Worm (Caenorhabditis elegans) whole organism, young adult: ENCODE measurements around the gene F57C7.4.

Source experiments
- B0336.3 ChIP-seq: fragments of 200-800 bp; sonication (Bioruptor generic); IDR thresholded peaks from 2 replicates; pipeline ENCODE4 v1.3.6; 2022; ENCODE audit warnings: missing genetic modification characterization, missing compliant biosample characterization
- C06A6.2 ChIP-seq: fragments of 200-800 bp; sonication (Bioruptor generic); conservative IDR thresholded peaks from 2 replicates; pipeline ENCODE4 v1.3.6; 2022; ENCODE audit warnings: missing genetic modification characterization, missing compliant biosample characterization
- C17E4.6 ChIP-seq: fragments of 200-800 bp; sonication (Bioruptor generic); IDR thresholded peaks from 2 replicates; pipeline ENCODE4 v1.3.6; 2022; ENCODE audit warnings: missing genetic modification reagents, missing genetic modification characterization, missing compliant biosample characterization
- F22D6.2 ChIP-seq: sonication (generic microtip); optimal IDR thresholded peaks from 2 replicates; lab custom pipeline; 2016; ENCODE audit warnings: mild to moderate bottlenecking, missing genetic modification characterization, missing compliant biosample characterization
- F33H1.4 ChIP-seq: fragments of 200-800 bp; sonication (Bioruptor generic); IDR thresholded peaks from 2 replicates; pipeline ENCODE4 v1.3.6; 2022; ENCODE audit warnings: missing genetic modification reagents, missing genetic modification characterization, missing compliant biosample characterization
- F37B4.10 ChIP-seq: fragments of 200-800 bp; sonication (Bioruptor generic); IDR thresholded peaks from 2 replicates; pipeline ENCODE4 v1.3.6; 2022; ENCODE audit warnings: missing genetic modification characterization, missing compliant biosample characterization
- F55B11.4 ChIP-seq: sonication (generic microtip); optimal IDR thresholded peaks from 2 replicates; lab custom pipeline; 2016; ENCODE audit warnings: missing compliant biosample characterization, missing genetic modification characterization, borderline replicate concordance; ENCODE audit not compliant: insufficient read depth
- F57C9.4 ChIP-seq: sonication (generic microtip); optimal IDR thresholded peaks from 2 replicates; lab custom pipeline; 2017; ENCODE audit warnings: mild to moderate bottlenecking, missing genetic modification characterization, missing compliant biosample characterization
- K11D2.4 ChIP-seq: fragments of 200-800 bp; sonication (Bioruptor generic); IDR thresholded peaks from 2 replicates; pipeline ENCODE4 v1.3.6; 2022; ENCODE audit warnings: missing genetic modification reagents, missing genetic modification characterization, missing compliant biosample characterization
- Y56A3A.18 ChIP-seq: fragments of 200-800 bp; sonication (Bioruptor generic); IDR thresholded peaks from 2 replicates; pipeline ENCODE4 v1.3.6; 2022; ENCODE audit warnings: missing genetic modification reagents, missing genetic modification characterization, missing compliant biosample characterization
- Y79H2A.3 ChIP-seq: fragments of 200-800 bp; sonication (Bioruptor generic); conservative IDR thresholded peaks from 2 replicates; pipeline ENCODE4 v1.3.6; 2022; ENCODE audit warnings: missing genetic modification reagents, missing genetic modification characterization, missing compliant biosample characterization
- akir-1 ChIP-seq: fragments of 200-800 bp; sonication (Bioruptor generic); optimal IDR thresholded peaks from 2 replicates; lab custom pipeline; 2018; ENCODE audit warnings: mild to moderate bottlenecking, missing genetic modification characterization, moderate library complexity, missing compliant biosample characterization
- aptf-3 ChIP-seq: fragments of 200-800 bp; sonication (Bioruptor generic); IDR thresholded peaks from 2 replicates; pipeline ENCODE4 v1.3.6; 2022; ENCODE audit warnings: missing genetic modification characterization, missing compliant biosample characterization
- atf-7 ChIP-seq: sonication (generic microtip); optimal IDR thresholded peaks from 2 replicates; lab custom pipeline; 2017; ENCODE audit warnings: mild to moderate bottlenecking, missing genetic modification characterization, missing compliant biosample characterization
- bed-1 ChIP-seq: fragments of 200-800 bp; sonication (Bioruptor generic); IDR thresholded peaks from 2 replicates; pipeline ENCODE4 v1.3.6; 2022; ENCODE audit warnings: missing genetic modification reagents, missing genetic modification characterization, missing compliant biosample characterization
- ceh-79 ChIP-seq: sonication (generic microtip); optimal IDR thresholded peaks from 2 replicates; lab custom pipeline; 2017; ENCODE audit warnings: mild to moderate bottlenecking, missing genetic modification characterization, missing compliant biosample characterization
- chd-7 ChIP-seq: sonication (generic microtip); optimal IDR thresholded peaks from 2 replicates; lab custom pipeline; 2016; ENCODE audit warnings: mild to moderate bottlenecking, missing genetic modification characterization, moderate library complexity, missing compliant biosample characterization
- egrh-3 ChIP-seq: fragments of 200-800 bp; sonication (Bioruptor generic); IDR thresholded peaks from 2 replicates; pipeline ENCODE4 v1.3.6; 2022; ENCODE audit warnings: missing genetic modification reagents, missing genetic modification characterization, missing compliant biosample characterization
- gei-17 ChIP-seq: fragments of 200-800 bp; sonication (Bioruptor generic); optimal IDR thresholded peaks from 2 replicates; lab custom pipeline; 2018; ENCODE audit warnings: mild to moderate bottlenecking, missing genetic modification characterization, missing compliant biosample characterization
- hlh-12 ChIP-seq: sonication (generic microtip); optimal IDR thresholded peaks from 2 replicates; lab custom pipeline; 2016; ENCODE audit warnings: missing genetic modification characterization, missing compliant biosample characterization
- hrde-1 ChIP-seq: sonication (generic microtip); optimal IDR thresholded peaks from 2 replicates; lab custom pipeline; 2016; ENCODE audit warnings: missing genetic modification characterization, mild to moderate bottlenecking, missing compliant biosample characterization, moderate library complexity, missing genotype, missing genetic modification reagents, borderline replicate concordance
- lag-1 ChIP-seq: fragments of 200-800 bp; sonication (Bioruptor generic); IDR thresholded peaks from 2 replicates; pipeline ENCODE4 v1.3.6; 2022; ENCODE audit warnings: missing genetic modification reagents, missing genetic modification characterization, missing compliant biosample characterization
- let-526 ChIP-seq: fragments of 200-800 bp; sonication (Bioruptor generic); IDR thresholded peaks from 2 replicates; pipeline ENCODE4 v1.3.6; 2022; ENCODE audit warnings: missing genetic modification reagents, missing genetic modification characterization, missing compliant biosample characterization
- let-607 ChIP-seq, 2 experiments: fragments of 200-800 bp in 1 of 2; sonication (Bioruptor generic) in 1 of 2; sonication (generic microtip) in 1 of 2; optimal IDR thresholded peaks; 2 replicates each; lab custom pipeline; 2016 to 2018; ENCODE audit warnings: mild to moderate bottlenecking in 2 of 2, missing compliant biosample characterization in 2 of 2, missing genetic modification characterization in 2 of 2, moderate library complexity in 2 of 2, missing genotype in 1 of 2
- lir-1 ChIP-seq: fragments of 200-800 bp; sonication (Bioruptor generic); conservative IDR thresholded peaks from 2 replicates; pipeline ENCODE4 v1.3.6; 2022; ENCODE audit warnings: missing genetic modification reagents, missing genetic modification characterization, missing compliant biosample characterization
- lsl-1 ChIP-seq: fragments of 200-800 bp; sonication (Bioruptor generic); optimal IDR thresholded peaks from 2 replicates; lab custom pipeline; 2018; ENCODE audit warnings: mild to moderate bottlenecking, missing genetic modification characterization, moderate library complexity, missing compliant biosample characterization
- madf-10 ChIP-seq: sonication (generic microtip); optimal IDR thresholded peaks from 2 replicates; lab custom pipeline; 2016; ENCODE audit warnings: mild to moderate bottlenecking, missing genetic modification characterization, missing compliant biosample characterization
- mcd-1 ChIP-seq: fragments of 200-800 bp; sonication (Bioruptor generic); IDR thresholded peaks from 2 replicates; pipeline ENCODE4 v1.3.6; 2022; ENCODE audit warnings: missing genetic modification reagents, missing genetic modification characterization, missing compliant biosample characterization
- mel-28 ChIP-seq: sonication (generic microtip); optimal IDR thresholded peaks from 2 replicates; lab custom pipeline; 2016; ENCODE audit warnings: borderline replicate concordance, mild to moderate bottlenecking, missing genetic modification characterization, missing compliant biosample characterization
- mxl-1 ChIP-seq: sonication (generic microtip); optimal IDR thresholded peaks from 2 replicates; lab custom pipeline; 2016; ENCODE audit warnings: missing genetic modification characterization, missing compliant biosample characterization
- nfya-1 ChIP-seq: sonication (generic microtip); optimal IDR thresholded peaks from 2 replicates; lab custom pipeline; 2017; ENCODE audit warnings: antibody characterized with exemption, missing compliant biosample characterization, missing genetic modification characterization, borderline replicate concordance; ENCODE audit not compliant: insufficient read depth
- nfya-2 ChIP-seq: fragments of 200-800 bp; sonication (Bioruptor generic); IDR thresholded peaks from 2 replicates; pipeline ENCODE4 v1.3.6; 2022; ENCODE audit warnings: missing genetic modification reagents, missing genetic modification characterization, missing compliant biosample characterization
- nfyb-1 ChIP-seq: fragments of 200-800 bp; sonication (Bioruptor generic); IDR thresholded peaks from 2 replicates; pipeline ENCODE4 v1.3.6; 2022; ENCODE audit warnings: missing genetic modification reagents, missing genetic modification characterization, missing compliant biosample characterization
- nhr-120 ChIP-seq: fragments of 200-800 bp; sonication (Bioruptor generic); IDR thresholded peaks from 2 replicates; pipeline ENCODE4 v1.3.6; 2022; ENCODE audit warnings: missing genetic modification characterization, missing compliant biosample characterization
- rcor-1 ChIP-seq: fragments of 200-800 bp; sonication (Bioruptor generic); IDR thresholded peaks from 2 replicates; pipeline ENCODE4 v1.3.6; 2022; ENCODE audit warnings: missing genetic modification reagents, missing genetic modification characterization, missing compliant biosample characterization
- repo-1 ChIP-seq: sonication (generic microtip); optimal IDR thresholded peaks from 2 replicates; lab custom pipeline; 2017; ENCODE audit warnings: mild to moderate bottlenecking, missing genetic modification characterization, missing compliant biosample characterization
- rpc-1 ChIP-seq, 2 experiments: fragments of 150-350 bp in 1 of 2; sonication (generic microtip) in 1 of 2; optimal IDR thresholded peaks; 2 replicates each; lab custom pipeline; 2014 to 2018; ENCODE audit warnings: missing biosample characterization in 1 of 2, missing genetic modification characterization in 1 of 2, missing genetic modification reagents in 1 of 2, missing genotype in 1 of 2
- snpc-1.3 ChIP-seq: sonication (generic microtip); optimal IDR thresholded peaks from 2 replicates; lab custom pipeline; 2017; ENCODE audit warnings: missing genetic modification characterization, mild to moderate bottlenecking, missing compliant biosample characterization, antibody characterized with exemption, moderate library complexity, missing genotype, missing genetic modification reagents; ENCODE audit not compliant: insufficient read depth
- snpc-4 ChIP-seq, 5 experiments: fragments of 150-350 bp in 1 of 5; sonication (generic microtip) in 4 of 5; optimal IDR thresholded peaks; 2 replicates each; lab custom pipeline; 2014 to 2018; ENCODE audit warnings: missing genetic modification characterization in 5 of 5, missing biosample characterization in 3 of 5, antibody characterized with exemption in 2 of 5, mild to moderate bottlenecking in 2 of 5, missing compliant biosample characterization in 2 of 5, missing genotype in 2 of 5, moderate library complexity in 2 of 5, missing genetic modification reagents in 1 of 5
- somi-1 ChIP-seq: fragments of 200-800 bp; sonication (Bioruptor generic); optimal IDR thresholded peaks from 2 replicates; lab custom pipeline; 2018; ENCODE audit warnings: mild to moderate bottlenecking, missing genetic modification characterization, missing compliant biosample characterization
- tbp1 ChIP-seq: fragments of 200-800 bp; sonication (Bioruptor generic); optimal IDR thresholded peaks from 2 replicates; lab custom pipeline; 2018; ENCODE audit warnings: mild to moderate bottlenecking, missing genetic modification characterization, missing compliant biosample characterization
- tbx-9 ChIP-seq: sonication (generic microtip); optimal IDR thresholded peaks from 2 replicates; lab custom pipeline; 2016; ENCODE audit warnings: borderline replicate concordance, missing genetic modification characterization, inconsistent platforms, missing compliant biosample characterization
- ztf-18 ChIP-seq: sonication (generic microtip); optimal IDR thresholded peaks from 2 replicates; lab custom pipeline; 2016; ENCODE audit warnings: missing genotype, mild to moderate bottlenecking, missing genetic modification characterization, missing compliant biosample characterization
- ztf-22 ChIP-seq: fragments of 200-800 bp; sonication (Bioruptor generic); optimal IDR thresholded peaks from 2 replicates; lab custom pipeline; 2018; ENCODE audit warnings: mild to moderate bottlenecking, missing genetic modification characterization, moderate library complexity, missing compliant biosample characterization
- ztf-3 ChIP-seq: fragments of 200-800 bp; sonication (Bioruptor generic); optimal IDR thresholded peaks from 2 replicates; lab custom pipeline; 2018; ENCODE audit warnings: mild to moderate bottlenecking, missing genetic modification characterization, missing compliant biosample characterization

F57C7.4 gene

DNA sequence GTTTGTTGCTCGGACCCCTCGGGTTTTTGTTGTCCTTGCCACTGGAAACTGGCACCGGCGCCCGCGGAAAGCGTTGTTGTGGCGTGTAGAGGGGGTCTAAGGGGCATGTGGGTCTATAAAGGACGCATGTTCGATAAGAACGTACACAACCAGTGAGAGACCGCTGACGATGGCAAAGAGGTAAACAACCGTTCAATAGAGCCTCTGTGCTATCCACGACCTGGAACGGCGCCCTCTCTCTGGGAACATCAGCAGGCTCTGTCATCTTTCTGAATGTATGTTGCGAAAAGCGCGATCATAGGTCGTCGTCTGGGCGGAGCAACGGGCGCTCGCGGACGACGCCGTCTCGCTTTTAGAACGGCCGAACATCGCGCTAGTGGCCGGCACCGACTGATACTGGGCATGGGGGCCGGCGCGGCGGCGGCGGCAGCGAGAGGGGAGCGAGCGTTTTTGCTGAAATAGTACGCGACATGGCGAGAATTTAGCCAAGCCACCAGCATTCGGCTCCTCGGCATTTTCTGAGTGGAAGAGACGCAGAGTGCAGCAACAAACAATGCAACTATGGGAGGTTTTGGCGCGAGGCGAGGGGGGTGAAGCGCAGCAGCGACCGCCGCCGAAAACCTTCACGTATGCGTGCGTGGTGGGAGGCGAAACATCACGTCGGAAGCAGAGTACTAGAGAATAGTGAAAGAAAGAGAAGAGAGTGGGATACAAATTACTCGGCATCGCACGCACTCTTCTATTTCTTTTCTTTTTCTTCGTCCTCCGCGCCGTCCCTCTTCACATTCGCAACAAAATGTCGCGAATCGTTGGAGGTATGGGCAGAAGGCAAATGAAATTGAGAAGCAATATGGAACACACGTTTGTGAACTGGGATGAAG lies 47.9 kb upstream of the F57C7.4 start (continued):
- TF ChIP-seq repo-1 (tag; lab: Kevin White, UChicago) (peak; percentile 10), let-607 (tag; optimal IDR thresholded peaks at IDR 0.05; lab: Kevin White, UChicago) (peak in 1 of 2 experiments; percentile 16), somi-1 (GFP tag; lab: Kevin White, UChicago) (peak; percentile 49), bed-1 (GFP tag; lab: Robert Waterston, UW) (no peak), nfya-2 (no peak), ceh-79 (tag; lab: Kevin White, UChicago) (no peak), hlh-12 (tag; lab: Kevin White, UChicago) (no peak), mcd-1 (GFP tag; lab: Robert Waterston, UW) (peak; percentile 60), C06A6.2 (GFP tag; lab: Robert Waterston, UW) (peak; percentile 41; the same call in 1 of the 2 replicates), F55B11.4 (no peak), lag-1 (GFP tag; lab: Robert Waterston, UW) (no peak), F57C9.4 (tag; lab: Kevin White, UChicago) (no peak), rcor-1 (GFP tag; lab: Robert Waterston, UW) (peak; percentile 27; the same call in 1 of the 2 replicates), F37B4.10 (GFP tag; lab: Robert Waterston, UW) (no peak), F33H1.4 (GFP tag; lab: Robert Waterston, UW) (no peak), tbp1 (GFP tag; lab: Kevin White, UChicago) (peak; percentile 24), ztf-22 (GFP tag; lab: Kevin White, UChicago) (no peak), K11D2.4 (GFP tag; lab: Robert Waterston, UW) (peak; percentile 65), tbx-9 (tag; lab: Kevin White, UChicago) (no peak), mel-28 (tag; lab: Kevin White, UChicago) (no peak), nfyb-1 (peak; percentile 75; the same call in 1 of the 2 replicates), atf-7 (peak; percentile 66), lir-1 (GFP tag; lab: Robert Waterston, UW) (0 out of 2 replicates have a peak, but pooled peaks have one; percentile 13), C17E4.6 (GFP tag; lab: Robert Waterston, UW) (no peak), rpc-1 (optimal IDR thresholded peaks at IDR 0.05; lab: Kevin White, UChicago) (no peak), rpc-1 (tag; optimal IDR thresholded peaks at IDR 0.05; lab: Kevin White, UChicago) (no peak), Y56A3A.18 (GFP tag; lab: Robert Waterston, UW) (no peak), Y79H2A.3 (GFP tag; lab: Robert Waterston, UW) (no peak), aptf-3 (GFP tag; lab: Robert Waterston, UW) (no peak), chd-7 (peak; percentile 43), nfya-1 (tag; lab: Kevin White, UChicago) (no peak), B0336.3 (GFP tag; lab: Robert Waterston, UW) (peak; percentile 68), ztf-3 (GFP tag; lab: Kevin White, UChicago) (no peak), lsl-1 (GFP tag; lab: Kevin White, UChicago) (no peak), akir-1 (GFP tag; lab: Kevin White, UChicago) (no peak), nhr-120 (no peak), ztf-18 (peak; percentile 51), snpc-4 (GFP tag; optimal IDR thresholded peaks at IDR 0.05; lab: Kevin White, UChicago) (no peak), snpc-4 (tag; optimal IDR thresholded peaks at IDR 0.05; lab: Kevin White, UChicago) (peak; percentile 34 to 57 (median 48)), snpc-1.3 (no peak), hrde-1 (no peak), gei-17 (peak; percentile 55), let-526 (GFP tag; lab: Robert Waterston, UW) (0 out of 2 replicates have a peak, but pooled peaks have one; percentile 4), mxl-1 (tag; lab: Kevin White, UChicago) (no peak), F22D6.2 (tag; lab: Kevin White, UChicago) (no peak), madf-10 (tag; lab: Kevin White, UChicago) (peak; percentile 98), egrh-3 (peak; percentile 94)
